Worm (Caenorhabditis elegans): ENCODE data around the gene mrpl-40.

The mrpl-40 gene

ce11 chrIII:131627-132026, 44.3 kb downstream of the mrpl-40 start (continued):
- TF ChIP-seq ztf-11 (tag; optimal IDR thresholded peaks at IDR 0.05) (no peak), unc-86 (tag; optimal IDR thresholded peaks at IDR 0.05) (peak; percentile 15), nhr-20 (tag; optimal IDR thresholded peaks at IDR 0.05) (peak; percentile 37), nhr-90 (tag; optimal IDR thresholded peaks at IDR 0.05; ENCODE audit: poor library complexity) (no peak), tbx-2 (tag; optimal IDR thresholded peaks at IDR 0.05) (peak; percentile 9), nhr-85 (tag) (peak; percentile 71), snu-23 (GFP tag; optimal IDR thresholded peaks at IDR 0.05) (peak; percentile 64), F16B12.6 (tag; optimal IDR thresholded peaks at IDR 0.05) (peak; percentile 60), nhr-76 (tag; optimal IDR thresholded peaks at IDR 0.05) (no peak), hlh-17 (GFP tag; optimal IDR thresholded peaks at IDR 0.05; ENCODE audit: borderline replicate concordance) (no peak), ztf-4 (tag; optimal IDR thresholded peaks at IDR 0.05) (no peak), ceh-88 (GFP tag; IDR thresholded peaks at IDR 0.05) (no peak), pqm-1 (tag; optimal IDR thresholded peaks at IDR 0.05) (no peak), efl-3 (GFP tag; optimal IDR thresholded peaks at IDR 0.05) (no peak), xbp-1 (tag; optimal IDR thresholded peaks at IDR 0.05) (peak; percentile 44), fkh-10 (GFP tag; optimal IDR thresholded peaks at IDR 0.05) (no peak), rnt-1 (tag; optimal IDR thresholded peaks at IDR 0.05) (peak; percentile 42), nhr-19 (GFP tag; conservative IDR thresholded peaks at IDR 0.05) (peak; percentile 15; the same call in 1 of the 2 replicates), unc-98 (GFP tag; IDR thresholded peaks at IDR 0.05) (no peak), nhr-12 (tag; optimal IDR thresholded peaks at IDR 0.05) (no peak), egl-27 (tag; optimal IDR thresholded peaks at IDR 0.05) (no peak), ama-1 (optimal IDR thresholded peaks at IDR 0.05) (no peak), isw-1 (GFP tag; IDR thresholded peaks at IDR 0.05) (no peak; the same call in 1 of the 2 replicates), fos-1 (tag; optimal IDR thresholded peaks at IDR 0.05) (no peak), ceh-63 (GFP tag; optimal IDR thresholded peaks at IDR 0.05) (no peak), egl-13 (tag; optimal IDR thresholded peaks at IDR 0.05) (no peak), pax-3 (tag; optimal IDR thresholded peaks at IDR 0.05) (no peak), skn-1 (tag; optimal IDR thresholded peaks at IDR 0.05) (peak; percentile 11), fkh-4 (tag; optimal IDR thresholded peaks at IDR 0.05; ENCODE audit: borderline replicate concordance) (no peak), irx-1 (tag; optimal IDR thresholded peaks at IDR 0.05) (peak; percentile 9), sox-4 (tag; optimal IDR thresholded peaks at IDR 0.05) (no peak), lin-14 (GFP tag; optimal IDR thresholded peaks at IDR 0.05) (peak; percentile 77), lin-13 (GFP tag; optimal IDR thresholded peaks at IDR 0.05) (peak; percentile 53), elt-3 (tag; optimal IDR thresholded peaks at IDR 0.05) (no peak), unc-62 (GFP tag; optimal IDR thresholded peaks at IDR 0.05) (no peak), fkh-8 (tag; optimal IDR thresholded peaks at IDR 0.05) (peak; percentile 56), zip-4 (GFP tag; optimal IDR thresholded peaks at IDR 0.05) (no peak), mep-1 (tag; optimal IDR thresholded peaks at IDR 0.05) (peak; percentile 79), ceh-90 (tag; optimal IDR thresholded peaks at IDR 0.05) (no peak), snpc-4 (tag; optimal IDR thresholded peaks at IDR 0.05) (peak; percentile 16), nhr-47 (tag; optimal IDR thresholded peaks at IDR 0.05) (peak; percentile 55), aly-2 (tag; optimal IDR thresholded peaks at IDR 0.05) (no peak), elt-2 (tag; optimal IDR thresholded peaks at IDR 0.05) (peak; percentile 1), ces-1 (GFP tag; optimal IDR thresholded peaks at IDR 0.05) (no peak), nhr-28 (tag; optimal IDR thresholded peaks at IDR 0.05) (no peak), nhr-71 (tag; optimal IDR thresholded peaks at IDR 0.05) (peak; percentile 61), nhr-84 (tag; optimal IDR thresholded peaks at IDR 0.05) (no peak), sup-37 (GFP tag; optimal IDR thresholded peaks at IDR 0.05) (no peak), mdl-1 (tag; optimal IDR thresholded peaks at IDR 0.05) (no peak), dpl-1 (GFP tag; optimal IDR thresholded peaks at IDR 0.05) (peak; percentile 32 to 72 (median 60)), nhr-237 (tag; optimal IDR thresholded peaks at IDR 0.05) (no peak), lin-15B (tag; optimal IDR thresholded peaks at IDR 0.05) (peak; percentile 61), blmp-1 (tag; optimal IDR thresholded peaks at IDR 0.05) (peak; percentile 42), Y116A8C.19 (tag; optimal IDR thresholded peaks at IDR 0.05; ENCODE audit: borderline replicate concordance) (no peak)

Measured in whole organism, L1 larva.